Worm (Caenorhabditis elegans): ENCODE measurements around the gene gur-5.

Gene gur-5

DNA sequence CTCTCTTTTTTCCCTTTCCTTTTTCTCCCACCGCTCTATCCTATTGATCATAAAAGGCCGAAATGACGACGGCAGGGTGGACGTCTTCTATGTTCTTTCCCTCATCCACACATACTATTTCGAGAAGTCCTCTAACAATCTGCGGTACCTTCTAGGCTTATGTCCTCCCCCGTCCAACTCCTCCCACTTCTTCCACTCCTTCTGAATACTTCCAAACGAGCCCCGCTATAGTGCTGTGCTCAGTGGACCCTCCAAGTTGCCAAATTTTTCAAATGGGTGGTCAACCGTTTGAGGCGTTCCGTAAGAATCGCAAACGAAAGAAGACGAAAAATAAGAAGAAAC lies 50.9 kb downstream of the gur-5 start (continued):
- TF ChIP-seq tbx-2 (tag; optimal IDR thresholded peaks at IDR 0.05) (peak; percentile 40), hlh-8 (tag; optimal IDR thresholded peaks at IDR 0.05) (no peak), nfya-1 (tag; optimal IDR thresholded peaks at IDR 0.05) (peak; percentile 66), ceh-31 (tag; optimal IDR thresholded peaks at IDR 0.05) (peak; percentile 76), dmd-4 (tag; optimal IDR thresholded peaks at IDR 0.05; ENCODE audit: borderline replicate concordance) (no peak)

DNA sequence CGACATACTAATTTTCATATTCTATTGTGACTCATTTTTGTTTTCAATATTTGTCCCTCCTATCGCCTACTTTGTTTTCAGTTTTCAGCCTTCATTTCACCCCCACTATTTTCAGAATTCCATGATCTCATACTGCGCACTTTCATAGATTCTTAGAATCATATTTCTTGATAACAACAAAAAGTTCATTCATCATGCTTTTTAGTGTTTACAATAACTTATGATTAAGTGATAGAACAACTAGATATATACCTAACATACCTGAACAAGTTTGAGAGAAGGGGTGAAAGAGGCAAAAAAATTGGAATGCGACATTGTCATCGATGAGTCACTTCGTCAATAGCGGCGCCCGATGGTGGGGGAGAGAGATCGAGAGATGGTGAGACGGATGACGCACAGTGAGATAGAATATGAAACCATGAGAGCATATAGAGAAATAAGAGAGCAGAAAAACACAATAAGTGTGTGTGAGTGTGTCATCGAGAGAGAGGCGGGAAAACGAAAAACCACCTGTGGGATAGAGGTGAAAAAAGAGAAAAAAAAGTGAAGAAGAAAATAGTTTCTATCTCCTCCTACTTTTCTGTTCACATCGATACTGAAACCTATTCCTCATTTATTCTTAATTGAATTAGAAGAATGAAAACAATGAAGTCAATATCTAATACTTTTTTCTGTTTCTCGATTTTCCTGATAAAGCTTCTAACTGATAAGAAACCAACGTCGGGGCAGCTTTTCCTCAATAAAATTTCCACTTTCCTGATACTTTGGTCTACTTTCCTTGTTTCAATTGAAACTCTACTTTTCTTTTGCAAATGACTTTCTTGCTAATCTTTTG lies 51.7 kb downstream of the gur-5 start:
- no peak for TF ChIP-seq unc-86 (tag; optimal IDR thresholded peaks at IDR 0.05)
- TF ChIP-seq hlh-13 (GFP tag; optimal IDR thresholded peaks at IDR 0.05): no peak
- no peak for TF ChIP-seq K02D7.2 (tag; optimal IDR thresholded peaks at IDR 0.05)
- TF ChIP-seq ets-4 (tag; optimal IDR thresholded peaks at IDR 0.05): no peak
- peak; percentile 62 for TF ChIP-seq ceh-31 (tag; optimal IDR thresholded peaks at IDR 0.05)
- TF ChIP-seq hlh-15 (tag; optimal IDR thresholded peaks at IDR 0.05): no peak
- no peak for TF ChIP-seq hlh-8 (tag; optimal IDR thresholded peaks at IDR 0.05)
- TF ChIP-seq pqm-1 (tag; optimal IDR thresholded peaks at IDR 0.05): peak; percentile 30
- peak; percentile 35 for TF ChIP-seq unc-55 (GFP tag; optimal IDR thresholded peaks at IDR 0.05)
- no peak for TF ChIP-seq T23F11.4 (GFP tag; optimal IDR thresholded peaks at IDR 0.05)
- no peak for TF ChIP-seq zip-5 (tag; optimal IDR thresholded peaks at IDR 0.05)
- TF ChIP-seq tbx-2 (tag; optimal IDR thresholded peaks at IDR 0.05): peak; percentile 56
- TF ChIP-seq ceh-48 (tag; optimal IDR thresholded peaks at IDR 0.05): no peak
- no peak for TF ChIP-seq unc-3 (GFP tag; conservative IDR thresholded peaks at IDR 0.05)
- TF ChIP-seq unc-3 (tag; optimal IDR thresholded peaks at IDR 0.05): no peak
- no peak for TF ChIP-seq pat-9 (tag; optimal IDR thresholded peaks at IDR 0.05)
- TF ChIP-seq ceh-24 (tag; optimal IDR thresholded peaks at IDR 0.05): no peak
- TF ChIP-seq syd-9 (tag; optimal IDR thresholded peaks at IDR 0.05): no peak
- no peak for TF ChIP-seq fkh-6 (tag; optimal IDR thresholded peaks at IDR 0.05)
- TF ChIP-seq madf-2 (tag; optimal IDR thresholded peaks at IDR 0.05): no peak
- peak; percentile 33 for TF ChIP-seq ceh-34 (tag; optimal IDR thresholded peaks at IDR 0.05)
- peak; percentile 15 for TF ChIP-seq ama-1 (optimal IDR thresholded peaks at IDR 0.05)
- TF ChIP-seq pha-2 (tag; optimal IDR thresholded peaks at IDR 0.05): no peak
- peak; percentile 28 for TF ChIP-seq F13H6.1 (tag; optimal IDR thresholded peaks at IDR 0.05)
- no peak for TF ChIP-seq dve-1 (tag; optimal IDR thresholded peaks at IDR 0.05)
- peak; percentile 54 for TF ChIP-seq nfya-1 (tag; optimal IDR thresholded peaks at IDR 0.05)
- no peak for TF ChIP-seq nhr-232 (tag; optimal IDR thresholded peaks at IDR 0.05)
- no peak for TF ChIP-seq sdc-2 (tag; optimal IDR thresholded peaks at IDR 0.05)
- TF ChIP-seq Y22D7AL.16 (tag; optimal IDR thresholded peaks at IDR 0.05): no peak
- peak; percentile 71 for TF ChIP-seq ceh-18 (tag; optimal IDR thresholded peaks at IDR 0.05)
- peak; percentile 52 for TF ChIP-seq unc-42 (tag; optimal IDR thresholded peaks at IDR 0.05)
- no peak for TF ChIP-seq che-1 (tag; optimal IDR thresholded peaks at IDR 0.05)
- no peak for TF ChIP-seq tbx-7 (tag; optimal IDR thresholded peaks at IDR 0.05)
- no peak for TF ChIP-seq ceh-6 (GFP tag; optimal IDR thresholded peaks at IDR 0.05)
- TF ChIP-seq pag-3 (tag; optimal IDR thresholded peaks at IDR 0.05; ENCODE audit: borderline replicate concordance): no peak
- TF ChIP-seq dmd-4 (tag; optimal IDR thresholded peaks at IDR 0.05; ENCODE audit: borderline replicate concordance): no peak
- TF ChIP-seq elt-2 (tag; optimal IDR thresholded peaks at IDR 0.05): peak; percentile 64
- no peak for TF ChIP-seq eyg-1 (tag; optimal IDR thresholded peaks at IDR 0.05)
- TF ChIP-seq npax-4 (tag; optimal IDR thresholded peaks at IDR 0.05): no peak

DNA sequence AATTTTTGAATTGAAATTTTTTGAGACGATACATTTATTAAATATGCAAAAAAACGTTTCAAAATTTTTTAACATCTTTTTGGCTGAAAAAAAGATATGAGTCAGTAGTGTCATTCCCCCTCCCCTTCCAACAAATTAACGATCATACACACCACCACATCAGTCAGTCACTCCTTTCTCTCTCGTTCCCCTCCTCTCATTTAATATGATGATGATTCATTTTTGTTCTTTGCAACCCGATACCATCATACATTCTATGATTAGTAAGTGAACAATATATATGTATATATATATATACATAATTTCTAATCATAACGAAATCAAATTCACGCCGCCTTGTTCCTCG lies 52.3 kb downstream of the gur-5 start:
- no peak for TF ChIP-seq ahr-1 (tag; optimal IDR thresholded peaks at IDR 0.05)
- no peak for TF ChIP-seq lim-6 (tag; optimal IDR thresholded peaks at IDR 0.05)
- no peak for TF ChIP-seq ceh-2 (tag; optimal IDR thresholded peaks at IDR 0.05)
- no peak for TF ChIP-seq ceh-9 (tag; optimal IDR thresholded peaks at IDR 0.05)
- no peak for TF ChIP-seq nfya-1 (tag; optimal IDR thresholded peaks at IDR 0.05)
- TF ChIP-seq ceh-30 (tag; optimal IDR thresholded peaks at IDR 0.05): no peak
- TF ChIP-seq rnt-1 (tag; optimal IDR thresholded peaks at IDR 0.05): no peak
- TF ChIP-seq unc-86 (tag; optimal IDR thresholded peaks at IDR 0.05): no peak
- TF ChIP-seq unc-3 (GFP tag; conservative IDR thresholded peaks at IDR 0.05): no peak
- no peak for TF ChIP-seq unc-3 (tag; optimal IDR thresholded peaks at IDR 0.05)
- TF ChIP-seq ztf-16 (tag; optimal IDR thresholded peaks at IDR 0.05): no peak
- TF ChIP-seq nhr-11 (tag; optimal IDR thresholded peaks at IDR 0.05): no peak
- no peak for TF ChIP-seq hlh-30 (tag; optimal IDR thresholded peaks at IDR 0.05; ENCODE audit: insufficient read depth)
- no peak for TF ChIP-seq nhr-232 (tag; optimal IDR thresholded peaks at IDR 0.05)

Measured in whole organism, late embryonic.